Fruit fly (Drosophila melanogaster): ENCODE data around the gene CG6118.
A peak's percentile ranks its signal among the peaks of the same experiment; 100 is the strongest.

Gene CG6118

DNA sequence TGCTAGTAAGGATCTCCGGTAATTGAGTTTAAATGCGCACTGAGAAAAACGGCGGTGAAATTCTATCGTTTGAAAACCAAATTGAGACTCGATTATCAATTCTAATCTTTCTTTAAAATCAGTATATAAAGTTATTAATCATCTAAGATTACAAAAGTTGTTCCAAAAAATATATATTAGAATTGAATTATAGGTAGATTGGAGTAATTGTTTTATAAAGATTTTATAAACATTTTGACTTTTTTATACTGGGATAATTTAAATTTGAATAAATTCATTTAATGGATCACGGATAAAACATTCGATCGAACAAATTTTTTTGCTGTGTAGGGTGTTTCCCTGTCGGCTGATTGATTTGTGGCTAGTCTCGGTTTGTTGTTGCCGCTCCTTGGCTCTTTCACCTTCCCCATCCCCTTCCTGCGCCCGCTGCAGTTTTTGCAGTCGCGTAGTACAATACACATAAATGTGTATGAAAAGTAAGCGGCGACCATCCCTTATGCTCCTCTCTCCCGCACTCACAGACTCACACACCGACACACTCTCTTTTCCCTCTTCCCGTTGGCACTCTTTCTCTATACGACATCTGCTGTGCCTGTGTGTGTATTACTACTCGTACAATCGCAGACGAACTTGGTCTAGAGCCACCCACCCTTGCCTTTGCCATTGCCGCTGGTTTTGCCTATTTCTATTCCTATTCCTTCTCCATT lies 15.6 kb downstream of the CG6118 start (continued):
- no peak for TF ChIP-seq CG15073 (GFP tag; optimal IDR thresholded peaks at IDR 0.05)
- TF ChIP-seq Doc3 (GFP tag; IDR thresholded peaks at IDR 0.05; ENCODE audit: partially characterized antibody), result no peak
- TF ChIP-seq row (GFP tag; IDR thresholded peaks at IDR 0.05), result peak; percentile 69
- TF ChIP-seq ham (GFP tag; IDR thresholded peaks at IDR 0.05), result no peak
- no peak for TF ChIP-seq dm (GFP tag; optimal IDR thresholded peaks at IDR 0.05)
- peak; percentile 78 for TF ChIP-seq CG10462 (GFP tag; optimal IDR thresholded peaks at IDR 0.05)
- TF ChIP-seq CG13775 (GFP tag; optimal IDR thresholded peaks at IDR 0.05), result peak; percentile 83
- TF ChIP-seq CG3847 (GFP tag; IDR thresholded peaks at IDR 0.05), result no peak
- no peak for TF ChIP-seq Tbp (GFP tag; optimal IDR thresholded peaks at IDR 0.05)
- peak; percentile 72 for TF ChIP-seq Xbp1 (GFP tag; optimal IDR thresholded peaks at IDR 0.05)
- no peak for TF ChIP-seq luna (GFP tag; optimal IDR thresholded peaks at IDR 0.05)
- TF ChIP-seq CG11695 (GFP tag; IDR thresholded peaks at IDR 0.05), result peak; percentile 77
- TF ChIP-seq cas (GFP tag; IDR thresholded peaks at IDR 0.05), result no peak
- TF ChIP-seq Hmx (GFP tag; optimal IDR thresholded peaks at IDR 0.05), result peak; percentile 25
- TF ChIP-seq slou (GFP tag; optimal IDR thresholded peaks at IDR 0.05), result peak; percentile 54
- TF ChIP-seq CG10654 (GFP tag; optimal IDR thresholded peaks at IDR 0.05), result peak; percentile 49
- no peak for TF ChIP-seq CG3065 (GFP tag; optimal IDR thresholded peaks at IDR 0.05)
- TF ChIP-seq exex (tag; optimal IDR thresholded peaks at IDR 0.05), result no peak
- no peak for TF ChIP-seq sim (GFP tag; IDR thresholded peaks at IDR 0.05)
- TF ChIP-seq Atf-2 (GFP tag; optimal IDR thresholded peaks at IDR 0.05), result peak; percentile 17
- no peak for TF ChIP-seq CG4707 (GFP tag; optimal IDR thresholded peaks at IDR 0.05)
- no peak for TF ChIP-seq CG43689 (GFP tag; IDR thresholded peaks at IDR 0.05)
- peak; percentile 16 for TF ChIP-seq CG8281 (tag; optimal IDR thresholded peaks at IDR 0.05)
- TF ChIP-seq Stat92E (GFP tag; optimal IDR thresholded peaks at IDR 0.05), result peak in 1 of 3 experiments; percentile 36
- peak; percentile 45 for TF ChIP-seq CG17359 (tag; optimal IDR thresholded peaks at IDR 0.05)
- peak; percentile 80 for TF ChIP-seq CG15601 (tag; optimal IDR thresholded peaks at IDR 0.05)
- TF ChIP-seq ems (GFP tag; optimal IDR thresholded peaks at IDR 0.05), result no peak
- no peak for TF ChIP-seq CG1647 (GFP tag; optimal IDR thresholded peaks at IDR 0.05)
- TF ChIP-seq insv (GFP tag; optimal IDR thresholded peaks at IDR 0.05), result no peak
- no peak for TF ChIP-seq slp2 (GFP tag; optimal IDR thresholded peaks at IDR 0.05)
- TF ChIP-seq tll (GFP tag; optimal IDR thresholded peaks at IDR 0.05), result peak in 1 of 2 experiments; percentile 50
- TF ChIP-seq Neu2 (GFP tag; optimal IDR thresholded peaks at IDR 0.05; ENCODE audit: borderline replicate concordance), result no peak
- TF ChIP-seq grn (GFP tag; optimal IDR thresholded peaks at IDR 0.05), result no peak
- no peak for TF ChIP-seq dimm (GFP tag; IDR thresholded peaks at IDR 0.05)
- TF ChIP-seq Dbx (GFP tag; IDR thresholded peaks at IDR 0.05), result no peak
- TF ChIP-seq chm (GFP tag; IDR thresholded peaks at IDR 0.05), result no peak
- peak; percentile 10 for TF ChIP-seq Bteb2 (GFP tag; optimal IDR thresholded peaks at IDR 0.05)
- no peak for TF ChIP-seq CG31388 (GFP tag; optimal IDR thresholded peaks at IDR 0.05)
- peak; percentile 63 for TF ChIP-seq CG1529 (GFP tag; optimal IDR thresholded peaks at IDR 0.05)
- no peak for TF ChIP-seq sr (GFP tag; IDR thresholded peaks at IDR 0.05)
- 0 out of 2 replicates have a peak, but pooled peaks have one; percentile 44 for TF ChIP-seq CG17328 (GFP tag; IDR thresholded peaks at IDR 0.05)
- no peak for TF ChIP-seq CG11696 (GFP tag; IDR thresholded peaks at IDR 0.05)
- no peak for TF ChIP-seq p53 (GFP tag; optimal IDR thresholded peaks at IDR 0.05)
- TF ChIP-seq dati (GFP tag; IDR thresholded peaks at IDR 0.05), result no peak
- no peak for TF ChIP-seq fd3F (GFP tag; optimal IDR thresholded peaks at IDR 0.05)
- TF ChIP-seq CG14667 (GFP tag; IDR thresholded peaks at IDR 0.05), result no peak
- TF ChIP-seq sisA (GFP tag; IDR thresholded peaks at IDR 0.05), result peak; percentile 49; the same call in 1 of the 2 replicates
- TF ChIP-seq dysf (GFP tag; IDR thresholded peaks at IDR 0.05), result no peak
- no peak for TF ChIP-seq br (optimal IDR thresholded peaks at IDR 0.05)
- no peak for TF ChIP-seq ERR (GFP tag; optimal IDR thresholded peaks at IDR 0.05)
- TF ChIP-seq CG34376 (GFP tag; optimal IDR thresholded peaks at IDR 0.05), result no peak

Measured in whole organism, embryonic.